Worm (Caenorhabditis elegans) whole organism, L4 larva: ENCODE results near the gene srp-7.

Experiments used
- F26F4.8 ChIP-seq: fragments of 200-800 bp; sonication (Bioruptor generic); conservative IDR thresholded peaks from 2 replicates; pipeline ENCODE4 v1.3.6; 2022; ENCODE audit warnings: missing genetic modification characterization, missing compliant biosample characterization
- F37D6.2 ChIP-seq: sonication (generic microtip); optimal IDR thresholded peaks from 2 replicates; lab custom pipeline; 2016; ENCODE audit warnings: mild to moderate bottlenecking, missing genetic modification characterization, missing compliant biosample characterization
- T20F7.1 ChIP-seq: fragments of 200-800 bp; sonication (Bioruptor generic); optimal IDR thresholded peaks from 2 replicates; lab custom pipeline; 2018; ENCODE audit warnings: mild to moderate bottlenecking, missing genetic modification characterization, missing compliant biosample characterization
- Y105C5A.15 ChIP-seq: fragments of 200-800 bp; sonication (Bioruptor generic); IDR thresholded peaks from 2 replicates; pipeline ENCODE4 v1.3.6; 2022; ENCODE audit warnings: missing genetic modification characterization, missing compliant biosample characterization
- Y5F2A.4 ChIP-seq: fragments of 200-800 bp; sonication (Bioruptor generic); optimal IDR thresholded peaks from 2 replicates; lab custom pipeline; 2018; ENCODE audit warnings: mild to moderate bottlenecking, missing genetic modification characterization, missing compliant biosample characterization
- aha-1 ChIP-seq: fragments of 150-350 bp; peaks from one replicate; lab custom pipeline; 2014; ENCODE audit warnings: missing biosample characterization, missing genetic modification characterization
- aly-2 ChIP-seq: sonication (generic microtip); optimal IDR thresholded peaks from 2 replicates; lab custom pipeline; 2018; ENCODE audit warnings: missing biosample characterization, missing genetic modification characterization
- arid-1 ChIP-seq: fragments of 200-800 bp; sonication (Bioruptor generic); conservative IDR thresholded peaks from 2 replicates; pipeline ENCODE4 v1.3.6; 2022; ENCODE audit warnings: missing genetic modification reagents, missing genetic modification characterization, missing compliant biosample characterization
- attf-4 ChIP-seq: sonication (generic microtip); optimal IDR thresholded peaks from 3 replicates; lab custom pipeline; 2017; ENCODE audit warnings: missing biosample characterization, missing genetic modification characterization
- ceh-20 ChIP-seq: fragments of 200-800 bp; sonication (Bioruptor generic); IDR thresholded peaks from 2 replicates; pipeline ENCODE4 v1.3.6; 2022; ENCODE audit warnings: missing genetic modification reagents, missing genetic modification characterization, missing compliant biosample characterization
- ceh-32 ChIP-seq: sonication (generic microtip); optimal IDR thresholded peaks from 2 replicates; lab custom pipeline; 2016; ENCODE audit warnings: mild to moderate bottlenecking, missing genetic modification characterization, missing compliant biosample characterization; ENCODE audit not compliant: poor library complexity
- ceh-44 ChIP-seq: fragments of 200-800 bp; sonication (Bioruptor generic); IDR thresholded peaks from 2 replicates; pipeline ENCODE4 v1.3.6; 2022; ENCODE audit warnings: missing genetic modification reagents, missing genetic modification characterization, missing compliant biosample characterization
- ceh-82 ChIP-seq: sonication (generic microtip); optimal IDR thresholded peaks from 2 replicates; lab custom pipeline; 2017; ENCODE audit warnings: missing biosample characterization, missing genetic modification characterization
- ces-1 ChIP-seq: fragments of 150-350 bp; sonication (generic microtip); optimal IDR thresholded peaks from 4 replicates; lab custom pipeline; 2014; ENCODE audit warnings: missing biosample characterization, missing genetic modification reagents, missing genetic modification characterization
- ctbp-1 ChIP-seq: fragments of 200-800 bp; sonication (Bioruptor generic); IDR thresholded peaks from 2 replicates; pipeline ENCODE4 v1.3.6; 2022; ENCODE audit warnings: missing genetic modification reagents, missing genetic modification characterization, missing compliant biosample characterization
- daf-12 ChIP-seq: fragments of 150-350 bp; optimal IDR thresholded peaks from 2 replicates; lab custom pipeline; 2014; ENCODE audit warnings: missing biosample characterization, missing genetic modification reagents, missing genetic modification characterization
- daf-19 ChIP-seq: fragments of 200-800 bp; sonication (Bioruptor generic); conservative IDR thresholded peaks from 2 replicates; pipeline ENCODE4 v1.3.6; 2022; ENCODE audit warnings: missing genetic modification characterization, missing compliant biosample characterization
- daf-8 ChIP-seq: fragments of 200-800 bp; sonication (Bioruptor generic); IDR thresholded peaks from 2 replicates; pipeline ENCODE4 v1.3.6; 2022; ENCODE audit warnings: missing genetic modification characterization, missing compliant biosample characterization
- dmd-6 ChIP-seq: fragments of 200-800 bp; sonication (Bioruptor generic); IDR thresholded peaks from 2 replicates; pipeline ENCODE4 v1.3.6; 2022; ENCODE audit warnings: missing genetic modification reagents, missing genetic modification characterization, missing compliant biosample characterization
- dmd-8 ChIP-seq: fragments of 200-800 bp; sonication (Bioruptor generic); IDR thresholded peaks from 2 replicates; pipeline ENCODE4 v1.3.6; 2022; ENCODE audit warnings: missing genetic modification characterization, missing compliant biosample characterization
- dpl-1 ChIP-seq: fragments of 150-350 bp; optimal IDR thresholded peaks from 2 replicates; lab custom pipeline; 2014; ENCODE audit warnings: missing biosample characterization, missing genetic modification reagents, missing genetic modification characterization
- egl-43 ChIP-seq: fragments of 200-800 bp; sonication (Bioruptor generic); IDR thresholded peaks from 2 replicates; pipeline ENCODE4 v1.3.6; 2022; ENCODE audit warnings: missing genetic modification reagents, missing genetic modification characterization, missing compliant biosample characterization
- fkh-10 ChIP-seq: fragments of 150-350 bp; optimal IDR thresholded peaks from 2 replicates; lab custom pipeline; 2014; ENCODE audit warnings: missing biosample characterization, missing genetic modification reagents, missing genetic modification characterization
- gei-8 ChIP-seq: fragments of 200-800 bp; sonication (Bioruptor generic); optimal IDR thresholded peaks from 2 replicates; lab custom pipeline; 2018; ENCODE audit warnings: mild to moderate bottlenecking, missing genetic modification characterization, missing compliant biosample characterization
- hif-1 ChIP-seq, 2 experiments: sonication (generic microtip); optimal IDR thresholded peaks; 2 replicates each; lab custom pipeline; 2016 to 2017; ENCODE audit warnings: missing compliant biosample characterization in 2 of 2, missing genetic modification characterization in 2 of 2, missing genetic modification reagents in 2 of 2, missing genotype in 2 of 2, mild to moderate bottlenecking in 1 of 2
- hlh-11 ChIP-seq: fragments of 200-800 bp; sonication (Bioruptor generic); optimal IDR thresholded peaks from 2 replicates; lab custom pipeline; 2018; ENCODE audit warnings: mild to moderate bottlenecking, missing genetic modification characterization, missing compliant biosample characterization
- hmg-1.1 ChIP-seq: fragments of 200-800 bp; sonication (Bioruptor generic); IDR thresholded peaks from 2 replicates; pipeline ENCODE4 v1.3.6; 2022; ENCODE audit warnings: missing genetic modification reagents, missing genetic modification characterization, missing compliant biosample characterization
- lin-29 ChIP-seq: fragments of 200-800 bp; sonication (Bioruptor generic); IDR thresholded peaks from 2 replicates; pipeline ENCODE4 v1.3.6; 2022; ENCODE audit warnings: missing genetic modification reagents, missing genetic modification characterization, missing compliant biosample characterization
- lsy-2 ChIP-seq, 2 experiments: fragments of 150-350 bp in 1 of 2; sonication (generic microtip) in 1 of 2; optimal IDR thresholded peaks; 2 replicates each; lab custom pipeline; 2014 to 2017; ENCODE audit warnings: missing biosample characterization in 2 of 2, missing genetic modification characterization in 2 of 2
- madf-9 ChIP-seq: fragments of 200-800 bp; sonication (Bioruptor generic); conservative IDR thresholded peaks from 2 replicates; pipeline ENCODE4 v1.3.6; 2022; ENCODE audit warnings: missing genetic modification reagents, missing genetic modification characterization, missing compliant biosample characterization
- mes-2 ChIP-seq: sonication (generic microtip); optimal IDR thresholded peaks from 2 replicates; lab custom pipeline; 2016; ENCODE audit warnings: missing genotype, mild to moderate bottlenecking, missing genetic modification characterization, missing compliant biosample characterization; ENCODE audit not compliant: poor library complexity, severe bottlenecking
- mxl-2 ChIP-seq: fragments of 200-800 bp; sonication (Bioruptor generic); conservative IDR thresholded peaks from 2 replicates; pipeline ENCODE4 v1.3.6; 2022; ENCODE audit warnings: missing genetic modification reagents, missing genetic modification characterization, missing compliant biosample characterization
- mxl-3 ChIP-seq: fragments of 200-800 bp; sonication (Bioruptor generic); optimal IDR thresholded peaks from 2 replicates; lab custom pipeline; 2018; ENCODE audit warnings: mild to moderate bottlenecking, missing genetic modification characterization, missing compliant biosample characterization
- nhr-11 ChIP-seq: fragments of 150-350 bp; optimal IDR thresholded peaks from 2 replicates; lab custom pipeline; 2014; ENCODE audit warnings: missing biosample characterization, missing genetic modification characterization
- nhr-237 ChIP-seq: sonication (generic microtip); optimal IDR thresholded peaks from 2 replicates; lab custom pipeline; 2017; ENCODE audit warnings: missing biosample characterization, missing genetic modification characterization
- nhr-6 ChIP-seq: fragments of 150-350 bp; optimal IDR thresholded peaks from 2 replicates; lab custom pipeline; 2014; ENCODE audit warnings: missing biosample characterization, missing genetic modification characterization
- nhr-76 ChIP-seq: fragments of 150-350 bp; optimal IDR thresholded peaks from 2 replicates; lab custom pipeline; 2014; ENCODE audit warnings: missing biosample characterization, missing genetic modification characterization
- nhr-77 ChIP-seq: fragments of 150-350 bp; optimal IDR thresholded peaks from 2 replicates; lab custom pipeline; 2014; ENCODE audit warnings: missing biosample characterization, missing genetic modification characterization
- pha-4 ChIP-seq, 2 experiments: fragments of 150-350 bp in 1 of 2; fragments of 200-800 bp in 1 of 2; sonication (Bioruptor generic) in 1 of 2; IDR thresholded peaks in 1 of 2; optimal IDR thresholded peaks in 1 of 2; 2 replicates each; pipeline versions ENCODE4 v1.3.6 to Lab custom; 2014 to 2022; ENCODE audit warnings: missing genetic modification characterization in 2 of 2, missing genetic modification reagents in 2 of 2, missing biosample characterization in 1 of 2, missing compliant biosample characterization in 1 of 2
- sdz-12 ChIP-seq: fragments of 200-800 bp; sonication (Bioruptor generic); optimal IDR thresholded peaks from 2 replicates; lab custom pipeline; 2018; ENCODE audit warnings: mild to moderate bottlenecking, missing genetic modification characterization, missing compliant biosample characterization
- skn-1 ChIP-seq: fragments of 150-350 bp; optimal IDR thresholded peaks from 2 replicates; lab custom pipeline; 2014; ENCODE audit warnings: missing biosample characterization, missing genetic modification characterization
- snpc-1.2 ChIP-seq: fragments of 200-800 bp; sonication (Bioruptor generic); IDR thresholded peaks from 2 replicates; pipeline ENCODE4 v1.3.6; 2022; ENCODE audit warnings: missing genetic modification reagents, missing genetic modification characterization, missing compliant biosample characterization
- spr-3 ChIP-seq: fragments of 200-800 bp; sonication (Bioruptor generic); optimal IDR thresholded peaks from 2 replicates; lab custom pipeline; 2018; ENCODE audit warnings: mild to moderate bottlenecking, missing genetic modification characterization, missing compliant biosample characterization
- unc-130 ChIP-seq: sonication (generic microtip); optimal IDR thresholded peaks from 2 replicates; lab custom pipeline; 2016; ENCODE audit warnings: missing genetic modification reagents, missing genetic modification characterization, missing compliant biosample characterization
- vab-7 ChIP-seq: fragments of 200-800 bp; sonication (Bioruptor generic); IDR thresholded peaks from 2 replicates; pipeline ENCODE4 v1.3.6; 2022; ENCODE audit warnings: missing genetic modification reagents, missing genetic modification characterization, missing compliant biosample characterization
- zfp-2 ChIP-seq: sonication (generic microtip); optimal IDR thresholded peaks from 2 replicates; lab custom pipeline; 2016; ENCODE audit warnings: mild to moderate bottlenecking, missing genetic modification characterization, missing compliant biosample characterization
- zfp-3 ChIP-seq: fragments of 200-800 bp; sonication (Bioruptor generic); conservative IDR thresholded peaks from 2 replicates; pipeline ENCODE4 v1.3.6; 2022; ENCODE audit warnings: missing genetic modification reagents, missing genetic modification characterization, missing compliant biosample characterization
- zip-2 ChIP-seq: fragments of 150-350 bp; optimal IDR thresholded peaks from 2 replicates; lab custom pipeline; 2014; ENCODE audit warnings: missing biosample characterization, missing genetic modification characterization

Gene srp-7

DNA sequence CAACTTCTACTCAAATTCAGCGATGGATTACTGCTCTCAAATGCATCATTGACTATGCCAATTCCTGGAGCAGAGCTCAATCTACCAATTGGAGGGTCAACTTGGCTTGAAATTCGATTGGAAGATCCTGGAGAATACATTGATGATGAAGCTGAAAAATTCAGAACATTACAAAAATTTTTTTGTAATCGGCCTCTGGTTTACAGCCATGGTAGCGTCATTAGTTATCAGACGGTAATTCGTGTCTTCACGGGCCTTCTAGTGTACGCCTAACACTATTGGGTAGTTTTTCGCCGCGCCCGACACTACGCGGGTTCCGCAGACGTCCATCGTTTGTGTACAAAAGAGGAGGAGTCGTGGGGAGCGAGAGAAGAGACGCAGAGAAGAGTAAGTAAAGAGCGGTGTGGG lies 49.8 kb downstream of the srp-7 start (continued):
- TF ChIP-seq T20F7.1: peak; percentile 82
- no peak for TF ChIP-seq daf-12 (tag; lab: Kevin White, UChicago)
- TF ChIP-seq mxl-3: peak; percentile 66
- peak; percentile 66 for TF ChIP-seq F37D6.2 (tag; lab: Kevin White, UChicago)
- peak; percentile 70; the same call in 1 of the 2 replicates for TF ChIP-seq arid-1 (GFP tag; lab: Robert Waterston, UW)
- 0 out of 2 replicates have a peak, but pooled peaks have one; percentile 29 for TF ChIP-seq vab-7 (GFP tag; lab: Robert Waterston, UW)
- peak; percentile 91 for TF ChIP-seq unc-130 (GFP tag; lab: Kevin White, UChicago)
- no peak for TF ChIP-seq Y5F2A.4 (GFP tag; lab: Kevin White, UChicago)
- no peak for TF ChIP-seq aly-2 (tag; lab: Kevin White, UChicago)
- 0 out of 2 replicates have a peak, but pooled peaks have one; percentile 10 for TF ChIP-seq madf-9 (GFP tag; lab: Robert Waterston, UW)
- TF ChIP-seq mxl-2 (GFP tag; lab: Robert Waterston, UW): no peak

DNA sequence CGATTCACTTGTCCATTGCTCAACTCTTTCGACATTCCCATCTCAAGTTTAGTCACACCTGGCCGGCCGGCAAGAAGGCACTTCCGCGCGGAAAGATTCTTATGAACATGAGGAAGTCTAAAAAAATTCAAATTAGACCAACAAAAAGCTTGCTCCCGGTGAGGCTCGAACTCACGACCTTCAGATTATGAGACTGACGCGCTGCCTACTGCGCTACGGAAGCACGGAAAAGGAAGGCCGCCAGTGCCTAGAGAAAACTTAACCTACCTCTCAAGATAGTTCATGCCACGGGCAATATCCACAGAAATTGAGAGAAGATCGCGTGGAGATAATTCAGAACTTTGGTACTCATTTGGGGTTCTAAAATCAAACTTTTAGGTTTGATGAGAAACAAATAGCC lies 51.1 kb downstream of the srp-7 start:
- TF ChIP-seq ceh-32 (tag; lab: Kevin White, UChicago) (no peak), ceh-44 (GFP tag; lab: Robert Waterston, UW) (peak; percentile 53; the same call in 1 of the 2 replicates), mxl-2 (GFP tag; lab: Robert Waterston, UW) (no peak), zip-2 (tag; lab: Kevin White, UChicago) (no peak), aha-1 (tag; lab: Kevin White, UChicago) (peak; percentile 54), aly-2 (tag; lab: Kevin White, UChicago) (no peak), skn-1 (tag; lab: Kevin White, UChicago) (no peak), F37D6.2 (tag; lab: Kevin White, UChicago) (no peak), ces-1 (GFP tag; lab: Kevin White, UChicago) (no peak), nhr-6 (tag; lab: Kevin White, UChicago) (no peak), dmd-6 (GFP tag; lab: Robert Waterston, UW) (peak; percentile 52), spr-3 (GFP tag; lab: Kevin White, UChicago) (no peak), snpc-1.2 (GFP tag; lab: Robert Waterston, UW) (peak; percentile 32; the same call in 1 of the 2 replicates), hmg-1.1 (0 out of 2 replicates have a peak, but pooled peaks have one; percentile 29), unc-130 (GFP tag; lab: Kevin White, UChicago) (no peak), hlh-11 (tag; lab: Kevin White, UChicago) (no peak), ctbp-1 (GFP tag; lab: Robert Waterston, UW) (no peak), fkh-10 (GFP tag; lab: Kevin White, UChicago) (no peak), nhr-11 (no peak), zfp-3 (GFP tag; lab: Robert Waterston, UW) (no peak), ceh-20 (GFP tag; lab: Robert Waterston, UW) (no peak), F26F4.8 (GFP tag; lab: Robert Waterston, UW) (0 out of 2 replicates have a peak, but pooled peaks have one; percentile 21), pha-4 (GFP tag; IDR thresholded peaks at IDR 0.05; lab: Robert Waterston, UW) (no peak), pha-4 (tag; optimal IDR thresholded peaks at IDR 0.05; lab: Kevin White, UChicago) (no peak), lin-29 (no peak), dmd-8 (GFP tag; lab: Robert Waterston, UW) (0 out of 2 replicates have a peak, but pooled peaks have one; percentile 32), mes-2 (peak; percentile 64), nhr-76 (tag; lab: Kevin White, UChicago) (no peak), nhr-237 (tag; lab: Kevin White, UChicago) (no peak), ceh-82 (no peak), daf-8 (GFP tag; lab: Robert Waterston, UW) (no peak), attf-4 (no peak), daf-19 (GFP tag; lab: Robert Waterston, UW) (no peak), dpl-1 (GFP tag; lab: Kevin White, UChicago) (no peak), zfp-2 (tag; lab: Kevin White, UChicago) (no peak), T20F7.1 (no peak), gei-8 (no peak), hif-1 (tag; optimal IDR thresholded peaks at IDR 0.05; lab: Kevin White, UChicago) (no peak), egl-43 (GFP tag; lab: Robert Waterston, UW) (peak; percentile 75), Y105C5A.15 (GFP tag; lab: Robert Waterston, UW) (no peak), Y5F2A.4 (GFP tag; lab: Kevin White, UChicago) (no peak), sdz-12 (no peak), nhr-77 (tag; lab: Kevin White, UChicago) (no peak), lsy-2 (tag; optimal IDR thresholded peaks at IDR 0.05; lab: Kevin White, UChicago) (no peak), arid-1 (GFP tag; lab: Robert Waterston, UW) (no peak)
